Fruit fly (Drosophila melanogaster) Kc167 (cell line): Measurements from ENCODE around the gene tHMG1.

Experiments used
- Sin3A ChIP-seq: fragments of >200 bp; optimal IDR thresholded peaks from 2 replicates; lab custom pipeline; 2018; ENCODE audit warnings: missing external identifiers
- insv ChIP-seq: fragments of >200 bp; optimal IDR thresholded peaks from 3 replicates; lab custom pipeline; 2018; ENCODE audit warnings: missing external identifiers
- psq ChIP-seq: fragments of >200 bp; optimal IDR thresholded peaks from 2 replicates; lab custom pipeline; 2017; ENCODE audit warnings: missing external identifiers
- ttk ChIP-seq: sonication (Bioruptor generic); optimal IDR thresholded peaks from 2 replicates; lab custom pipeline; 2017; ENCODE audit warnings: missing external identifiers

- no peak for TF ChIP-seq ttk (lab: Kevin White, UChicago)
- no peak for TF ChIP-seq Sin3A (lab: Kevin White, UChicago)
- TF ChIP-seq insv (lab: Kevin White, UChicago), result no peak
- no peak for TF ChIP-seq psq
Measured at dm6 chr3R:22522042-22522441, 30.4 kb downstream of the tHMG1 start.
